Fruit fly (Drosophila melanogaster): Measurements from ENCODE around the gene Flacc.

The Flacc gene

DNA sequence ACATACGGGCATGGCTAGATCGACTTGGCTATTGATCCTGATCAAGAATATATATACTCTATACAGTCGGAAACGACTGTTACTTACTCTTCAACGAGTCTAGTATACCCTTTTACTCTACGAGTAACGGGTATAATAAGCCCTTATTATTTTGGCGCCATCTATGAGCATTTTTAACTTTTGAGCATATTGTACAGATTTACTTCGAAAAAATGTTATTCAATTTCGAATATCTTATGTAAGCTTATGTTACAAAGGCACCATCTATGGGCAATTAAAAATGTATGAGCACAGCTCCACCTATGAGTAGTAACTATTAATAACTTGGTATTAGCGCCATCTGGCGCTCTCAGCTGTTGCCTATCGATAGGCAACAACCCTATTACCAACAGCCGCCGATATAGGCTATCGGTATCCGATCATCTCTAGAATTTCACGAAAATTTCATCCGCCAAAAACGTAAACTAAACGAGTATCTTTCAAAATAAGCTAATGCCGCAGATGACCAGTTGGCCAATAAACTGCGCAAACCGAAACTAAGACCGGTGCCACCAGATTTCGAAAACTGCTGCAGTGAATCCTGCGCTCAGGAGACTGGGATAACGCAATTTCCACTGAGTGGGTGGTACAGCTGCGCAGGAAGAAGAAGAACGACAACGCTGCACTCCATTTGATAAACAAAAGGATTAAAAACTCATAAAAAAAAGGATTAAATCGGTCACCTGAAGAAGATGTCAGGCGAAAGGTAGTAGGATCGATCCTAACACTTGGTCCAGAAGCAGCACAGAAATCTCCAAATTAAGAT is 50.0 kb downstream of the Flacc start, which contains the start of gene htk (continued):
- TF ChIP-seq D (optimal IDR thresholded peaks at IDR 0.05): no peak
- no peak for TF ChIP-seq D (GFP tag; optimal IDR thresholded peaks at IDR 0.05)
- TF ChIP-seq Hr78 (GFP tag; optimal IDR thresholded peaks at IDR 0.05): no peak
- TF ChIP-seq Atf6 (GFP tag; IDR thresholded peaks at IDR 0.05): peak; percentile 60
- peak; percentile 77 for TF ChIP-seq lmd (GFP tag; IDR thresholded peaks at IDR 0.05)
- TF ChIP-seq CG4820 (GFP tag; optimal IDR thresholded peaks at IDR 0.05): peak; percentile 62
- peak; percentile 65 for TF ChIP-seq HLH54F (GFP tag; optimal IDR thresholded peaks at IDR 0.05)
- TF ChIP-seq gem (tag; optimal IDR thresholded peaks at IDR 0.05): peak; percentile 60
- peak; percentile 54 for TF ChIP-seq stwl (tag; optimal IDR thresholded peaks at IDR 0.05)
- peak; percentile 64 for TF ChIP-seq CG17186 (GFP tag; optimal IDR thresholded peaks at IDR 0.05)
- TF ChIP-seq HLH4C (GFP tag; IDR thresholded peaks at IDR 0.05; ENCODE audit: partially characterized antibody): peak; percentile 86
- TF ChIP-seq CG12155 (GFP tag; optimal IDR thresholded peaks at IDR 0.05): peak; percentile 59
- TF ChIP-seq CG6654 (GFP tag; optimal IDR thresholded peaks at IDR 0.05): no peak
- TF ChIP-seq HmgD (GFP tag; optimal IDR thresholded peaks at IDR 0.05): peak; percentile 91
- TF ChIP-seq slou (GFP tag; optimal IDR thresholded peaks at IDR 0.05): no peak
- no peak for TF ChIP-seq CkIIα-i1 (GFP tag; IDR thresholded peaks at IDR 0.05)
- TF ChIP-seq Taf1 (GFP tag; IDR thresholded peaks at IDR 0.05): peak; percentile 32; the same call in 1 of the 2 replicates
- peak; percentile 54 for TF ChIP-seq CG7786 (GFP tag; optimal IDR thresholded peaks at IDR 0.05)
- peak; percentile 44 for TF ChIP-seq CG9727 (GFP tag; optimal IDR thresholded peaks at IDR 0.05)
- TF ChIP-seq E2f1 (GFP tag; IDR thresholded peaks at IDR 0.05): peak; percentile 79
- peak; percentile 64 for TF ChIP-seq CG18764 (GFP tag; optimal IDR thresholded peaks at IDR 0.05)
- peak; percentile 77 for TF ChIP-seq CG15514 (GFP tag; optimal IDR thresholded peaks at IDR 0.05)
- TF ChIP-seq vfl (GFP tag; optimal IDR thresholded peaks at IDR 0.05): peak; percentile 18
- TF ChIP-seq CG8944 (GFP tag; optimal IDR thresholded peaks at IDR 0.05): peak; percentile 75
- peak; percentile 55 for TF ChIP-seq Hr3 (GFP tag; optimal IDR thresholded peaks at IDR 0.05)
- TF ChIP-seq gsb-n (tag; optimal IDR thresholded peaks at IDR 0.05): peak; percentile 33
- TF ChIP-seq cas (GFP tag; IDR thresholded peaks at IDR 0.05): no peak
- peak; percentile 18 for TF ChIP-seq ash1 (GFP tag; optimal IDR thresholded peaks at IDR 0.05)
- peak; percentile 48; the same call in 1 of the 2 replicates for TF ChIP-seq seq (GFP tag; IDR thresholded peaks at IDR 0.05)
- TF ChIP-seq CG8089 (GFP tag; optimal IDR thresholded peaks at IDR 0.05): peak; percentile 66
- peak; percentile 71 to 100 for TF ChIP-seq Pdp1 (GFP tag; optimal IDR thresholded peaks at IDR 0.05)
- peak; percentile 40 for TF ChIP-seq Bteb2 (GFP tag; optimal IDR thresholded peaks at IDR 0.05)
- TF ChIP-seq klu (GFP tag; IDR thresholded peaks at IDR 0.05): no peak; the same call in 1 of the 2 replicates
- TF ChIP-seq Six4 (GFP tag; optimal IDR thresholded peaks at IDR 0.05): peak; percentile 41
- peak; percentile 71 for TF ChIP-seq CG17359 (tag; optimal IDR thresholded peaks at IDR 0.05)
- TF ChIP-seq CG17612 (GFP tag; IDR thresholded peaks at IDR 0.05): peak; percentile 41; the same call in 1 of the 2 replicates
- no peak for TF ChIP-seq Stat92E (GFP tag; optimal IDR thresholded peaks at IDR 0.05)
- TF ChIP-seq crol (GFP tag; IDR thresholded peaks at IDR 0.05): no peak
- TF ChIP-seq CG30431 (GFP tag; optimal IDR thresholded peaks at IDR 0.05): no peak
- TF ChIP-seq Sry-β (GFP tag; optimal IDR thresholded peaks at IDR 0.05): no peak
- peak; percentile 2 for TF ChIP-seq nerfin-1 (tag; optimal IDR thresholded peaks at IDR 0.05)
- TF ChIP-seq CG2120 (GFP tag; optimal IDR thresholded peaks at IDR 0.05): peak; percentile 71
- TF ChIP-seq jumu (GFP tag; optimal IDR thresholded peaks at IDR 0.05): peak; percentile 73
- no peak for TF ChIP-seq ttk (GFP tag; IDR thresholded peaks at IDR 0.05)
- peak; percentile 63 for TF ChIP-seq CG1792 (GFP tag; optimal IDR thresholded peaks at IDR 0.05)
- TF ChIP-seq CG3838 (GFP tag; optimal IDR thresholded peaks at IDR 0.05): no peak
- TF ChIP-seq Ets97D (GFP tag; optimal IDR thresholded peaks at IDR 0.05): peak; percentile 81
- TF ChIP-seq fu2 (GFP tag; optimal IDR thresholded peaks at IDR 0.05): peak; percentile 61
- peak; percentile 15 for TF ChIP-seq CG10543 (GFP tag; optimal IDR thresholded peaks at IDR 0.05)
